Fruit fly (Drosophila melanogaster) whole organism, embryonic: ENCODE data around the gene CG9393.

Experiments used
- Atf3 ChIP-seq: fragments of 200-800 bp; sonication (Bioruptor generic); optimal IDR thresholded peaks from 3 replicates; lab custom pipeline; 2016; ENCODE audit warnings: missing biosample characterization, missing genetic modification characterization
- B-H1 ChIP-seq: fragments of 200-800 bp; sonication (Bioruptor generic); IDR thresholded peaks from 3 replicates; pipeline ENCODE4 v1.3.6; 2022; ENCODE audit warnings: missing biosample characterization, missing genetic modification characterization
- CG10274 ChIP-seq: fragments of 200-800 bp; sonication (Bioruptor generic); optimal IDR thresholded peaks from 3 replicates; lab custom pipeline; 2017; ENCODE audit warnings: missing biosample characterization, mild to moderate bottlenecking, missing genetic modification characterization
- CG10565 ChIP-seq: fragments of 200-800 bp; sonication (Bioruptor generic); optimal IDR thresholded peaks from 3 replicates; lab custom pipeline; 2016; ENCODE audit warnings: missing biosample characterization, mild to moderate bottlenecking, missing genetic modification characterization
- CG11398 ChIP-seq: fragments of 200-800 bp; sonication (Bioruptor generic); optimal IDR thresholded peaks from 2 replicates; lab custom pipeline; 2016; ENCODE audit warnings: missing biosample characterization, missing genetic modification characterization
- CG11560 ChIP-seq: fragments of 200-800 bp; sonication (Bioruptor generic); IDR thresholded peaks from 3 replicates; pipeline ENCODE4 v1.3.6; 2022; ENCODE audit warnings: missing biosample characterization, missing genetic modification characterization
- CG12744 ChIP-seq: fragments of 200-800 bp; sonication (Bioruptor generic); optimal IDR thresholded peaks from 2 replicates; lab custom pipeline; 2016; ENCODE audit warnings: missing biosample characterization, missing genetic modification characterization
- CG12769 ChIP-seq: fragments of 200-800 bp; sonication (Bioruptor generic); optimal IDR thresholded peaks from 2 replicates; lab custom pipeline; 2019; ENCODE audit warnings: missing biosample characterization, mild to moderate bottlenecking, missing genetic modification characterization, moderate library complexity
- CG13123 ChIP-seq: fragments of 200-800 bp; sonication (Bioruptor generic); optimal IDR thresholded peaks from 2 replicates; lab custom pipeline; 2016; ENCODE audit warnings: missing biosample characterization, missing genetic modification characterization
- CG13296 ChIP-seq: fragments of 200-800 bp; sonication (Bioruptor generic); optimal IDR thresholded peaks from 3 replicates; lab custom pipeline; 2018; ENCODE audit warnings: missing biosample characterization, mild to moderate bottlenecking, missing genetic modification characterization
- CG14014 ChIP-seq: fragments of 200-800 bp; sonication (Bioruptor generic); IDR thresholded peaks from 2 replicates; pipeline ENCODE4 v1.3.6; 2022; ENCODE audit warnings: missing biosample characterization, missing genetic modification characterization
- CG14050 ChIP-seq: fragments of 200-800 bp; sonication (Bioruptor generic); IDR thresholded peaks from 3 replicates; pipeline ENCODE4 v1.3.6; 2022; ENCODE audit warnings: missing biosample characterization, missing genetic modification characterization
- CG14441 ChIP-seq: fragments of 200-800 bp; sonication (Bioruptor generic); IDR thresholded peaks from 2 replicates; pipeline ENCODE4 v1.3.6; 2022; ENCODE audit warnings: missing biosample characterization, missing genetic modification characterization
- CG17361 ChIP-seq: fragments of 200-800 bp; sonication (Bioruptor generic); IDR thresholded peaks from 3 replicates; pipeline ENCODE4 v1.3.6; 2022; ENCODE audit warnings: missing biosample characterization, missing genetic modification characterization
- CG17385 ChIP-seq: fragments of 200-800 bp; sonication (Bioruptor generic); optimal IDR thresholded peaks from 3 replicates; lab custom pipeline; 2018; ENCODE audit warnings: missing biosample characterization, mild to moderate bottlenecking, missing genetic modification characterization
- CG18262 ChIP-seq: fragments of 200-800 bp; optimal IDR thresholded peaks from 3 replicates; lab custom pipeline; 2019; ENCODE audit warnings: missing biosample characterization, mild to moderate bottlenecking, missing genetic modification characterization, moderate library complexity
- CG2116 ChIP-seq: fragments of 200-800 bp; sonication (Bioruptor generic); optimal IDR thresholded peaks from 3 replicates; lab custom pipeline; 2018; ENCODE audit warnings: missing biosample characterization, mild to moderate bottlenecking, missing genetic modification characterization
- CG3163 ChIP-seq: fragments of 200-800 bp; sonication (Bioruptor generic); optimal IDR thresholded peaks from 3 replicates; lab custom pipeline; 2016; ENCODE audit warnings: missing biosample characterization, missing genetic modification characterization
- CG32772 ChIP-seq: fragments of 200-800 bp; sonication (Bioruptor generic); IDR thresholded peaks from 2 replicates; pipeline ENCODE4 v1.3.6; 2022; ENCODE audit warnings: missing biosample characterization, missing genetic modification characterization
- CG4820 ChIP-seq: fragments of 200-800 bp; sonication (Bioruptor generic); optimal IDR thresholded peaks from 3 replicates; lab custom pipeline; 2016; ENCODE audit warnings: missing biosample characterization, missing genetic modification characterization
- CG5180 ChIP-seq: fragments of 200-800 bp; sonication (Bioruptor generic); optimal IDR thresholded peaks from 3 replicates; lab custom pipeline; 2017; ENCODE audit warnings: missing biosample characterization, missing genetic modification characterization, mild to moderate bottlenecking, moderate library complexity, missing genetic modification reagents
- CG6175 ChIP-seq: fragments of 200-800 bp; sonication (Bioruptor generic); IDR thresholded peaks from 3 replicates; pipeline ENCODE4 v1.3.6; 2022; ENCODE audit warnings: missing biosample characterization, missing genetic modification characterization
- CG6254 ChIP-seq: fragments of 200-800 bp; sonication (Bioruptor generic); optimal IDR thresholded peaks from 3 replicates; lab custom pipeline; 2017; ENCODE audit warnings: mild to moderate bottlenecking, missing biosample characterization, missing genetic modification reagents, missing genetic modification characterization
- CG6683 ChIP-seq: fragments of 200-800 bp; sonication (Bioruptor generic); optimal IDR thresholded peaks from 2 replicates; lab custom pipeline; 2017; ENCODE audit warnings: missing biosample characterization, mild to moderate bottlenecking, missing genetic modification characterization, missing genetic modification reagents
- CG7928 ChIP-seq: fragments of 200-800 bp; sonication (Bioruptor generic); optimal IDR thresholded peaks from 2 replicates; lab custom pipeline; 2017; ENCODE audit warnings: missing biosample characterization, mild to moderate bottlenecking, missing genetic modification characterization
- D19B ChIP-seq: fragments of 200-800 bp; sonication (Bioruptor generic); optimal IDR thresholded peaks from 2 replicates; lab custom pipeline; 2017; ENCODE audit warnings: missing biosample characterization, mild to moderate bottlenecking, missing genetic modification characterization
- Dip2 ChIP-seq: fragments of 200-800 bp; sonication (Bioruptor generic); IDR thresholded peaks from 2 replicates; pipeline ENCODE4 v1.3.6; 2022; ENCODE audit warnings: missing biosample characterization, missing genetic modification characterization
- H15 ChIP-seq: fragments of 200-800 bp; sonication (Bioruptor generic); IDR thresholded peaks from 3 replicates; pipeline ENCODE4 v1.3.6; 2022; ENCODE audit warnings: missing biosample characterization, missing genetic modification characterization
- Hr3 ChIP-seq: fragments of 200-800 bp; sonication (Bioruptor generic); optimal IDR thresholded peaks from 3 replicates; lab custom pipeline; 2016; ENCODE audit warnings: missing biosample characterization, missing genetic modification characterization
- Kr ChIP-seq: fragments of 200-800 bp; sonication (Bioruptor generic); optimal IDR thresholded peaks from 2 replicates; lab custom pipeline; 2017; ENCODE audit warnings: missing biosample characterization, mild to moderate bottlenecking, missing genetic modification characterization
- Mrtf ChIP-seq: fragments of 200-800 bp; sonication (Bioruptor generic); IDR thresholded peaks from 3 replicates; pipeline ENCODE4 v1.3.6; 2022; ENCODE audit warnings: missing biosample characterization, missing genetic modification characterization
- Nf-YA ChIP-seq: fragments of 200-800 bp; sonication (Bioruptor generic); IDR thresholded peaks from 2 replicates; pipeline ENCODE4 v1.3.6; 2022; ENCODE audit warnings: missing biosample characterization, missing genetic modification characterization
- PHDP ChIP-seq: fragments of 200-800 bp; sonication (Bioruptor generic); optimal IDR thresholded peaks from 3 replicates; lab custom pipeline; 2018; ENCODE audit warnings: missing biosample characterization, mild to moderate bottlenecking, missing genetic modification characterization, moderate library complexity
- Side ChIP-seq: fragments of 200-800 bp; sonication (Bioruptor generic); optimal IDR thresholded peaks from 2 replicates; lab custom pipeline; 2016; ENCODE audit warnings: missing biosample characterization, missing genetic modification characterization
- Spps ChIP-seq: fragments of 200-800 bp; sonication (Bioruptor generic); optimal IDR thresholded peaks from 2 replicates; lab custom pipeline; 2018; ENCODE audit warnings: missing biosample characterization, mild to moderate bottlenecking, missing genetic modification characterization
- Taf1 ChIP-seq: fragments of 200-800 bp; sonication (Bioruptor generic); IDR thresholded peaks from 2 replicates; pipeline ENCODE4 v1.3.6; 2022; ENCODE audit warnings: missing biosample characterization, missing genetic modification characterization
- Xbp1 ChIP-seq: fragments of 200-800 bp; sonication (Bioruptor generic); optimal IDR thresholded peaks from 3 replicates; lab custom pipeline; 2016; ENCODE audit warnings: missing biosample characterization, mild to moderate bottlenecking, missing genetic modification characterization
- ato ChIP-seq: fragments of 200-800 bp; sonication (Bioruptor generic); IDR thresholded peaks from 2 replicates; pipeline ENCODE4 v1.3.6; 2022; ENCODE audit warnings: missing biosample characterization, missing genetic modification characterization; ENCODE audit not compliant: partially characterized antibody
- br ChIP-seq: fragments of >200 bp; optimal IDR thresholded peaks from 2 replicates; lab custom pipeline; 2017
- corto ChIP-seq: fragments of 200-800 bp; sonication (Bioruptor generic); optimal IDR thresholded peaks from 2 replicates; lab custom pipeline; 2016; ENCODE audit warnings: missing biosample characterization, mild to moderate bottlenecking, missing genetic modification characterization, moderate library complexity
- disco-r ChIP-seq: fragments of 200-800 bp; sonication (Bioruptor generic); optimal IDR thresholded peaks from 2 replicates; lab custom pipeline; 2016; ENCODE audit warnings: missing biosample characterization, missing genetic modification characterization
- dm ChIP-seq: fragments of 200-800 bp; sonication (Bioruptor generic); optimal IDR thresholded peaks from 3 replicates; lab custom pipeline; 2016; ENCODE audit warnings: missing biosample characterization, missing genetic modification characterization
- fd96Cb ChIP-seq: fragments of 200-800 bp; sonication (Bioruptor generic); optimal IDR thresholded peaks from 2 replicates; lab custom pipeline; 2018; ENCODE audit warnings: missing biosample characterization, mild to moderate bottlenecking, missing genetic modification characterization, moderate library complexity
- grau ChIP-seq: fragments of 200-800 bp; optimal IDR thresholded peaks from 3 replicates; lab custom pipeline; 2019; ENCODE audit warnings: missing biosample characterization, mild to moderate bottlenecking, missing genetic modification characterization, moderate library complexity
- h ChIP-seq: fragments of >200 bp; optimal IDR thresholded peaks from 2 replicates; lab custom pipeline; 2017
- lmd ChIP-seq: fragments of 200-800 bp; sonication (Bioruptor generic); IDR thresholded peaks from 2 replicates; pipeline ENCODE4 v1.3.6; 2022; ENCODE audit warnings: missing biosample characterization, missing genetic modification characterization
- pum ChIP-seq: fragments of 200-800 bp; sonication (Bioruptor generic); optimal IDR thresholded peaks from 2 replicates; lab custom pipeline; 2016; ENCODE audit warnings: missing biosample characterization, missing genetic modification characterization
- sima ChIP-seq: fragments of 200-800 bp; sonication (Bioruptor generic); optimal IDR thresholded peaks from 2 replicates; lab custom pipeline; 2016; ENCODE audit warnings: missing biosample characterization, missing genetic modification characterization
- slp2 ChIP-seq: fragments of 200-800 bp; sonication (Bioruptor generic); optimal IDR thresholded peaks from 2 replicates; lab custom pipeline; 2016; ENCODE audit warnings: missing biosample characterization, missing genetic modification characterization
- sob ChIP-seq: fragments of 200-800 bp; sonication (Bioruptor generic); IDR thresholded peaks from 2 replicates; pipeline ENCODE4 v1.3.6; 2022; ENCODE audit warnings: missing biosample characterization, missing genetic modification characterization
- tap ChIP-seq: fragments of 200-800 bp; optimal IDR thresholded peaks from 3 replicates; lab custom pipeline; 2019; ENCODE audit warnings: missing biosample characterization, mild to moderate bottlenecking, missing genetic modification characterization, moderate library complexity

CG9393 gene

dm6 chr3R:9577382-9578137 is 14.1 kb upstream of the CG9393 start, which contains the start of the genes Kap-alpha3 and Son (continued):
- TF ChIP-seq CG17361 (GFP tag; lab: Robert Waterston, UW) (peak; percentile 97), CG3163 (peak; percentile 81), CG4820 (peak; percentile 88), lmd (GFP tag; lab: Robert Waterston, UW) (peak; percentile 88), sob (GFP tag; lab: Robert Waterston, UW) (peak; percentile 93), CG6175 (peak; percentile 53; the same call in 2 of the 3 replicates), fd96Cb (peak; percentile 74), CG13123 (peak; percentile 100), CG6683 (peak; percentile 85), corto (GFP tag; lab: Kevin White, UChicago) (peak; percentile 29), Xbp1 (peak; percentile 93), Mrtf (GFP tag; lab: Robert Waterston, UW) (peak; percentile 75), dm (GFP tag; lab: Kevin White, UChicago) (peak; percentile 96), sima (peak; percentile 62), tap (tag; lab: Kevin White, UChicago) (peak; percentile 73), Spps (tag; lab: Kevin White, UChicago) (peak; percentile 82), CG13296 (GFP tag; lab: Kevin White, UChicago) (peak; percentile 97), slp2 (GFP tag; lab: Kevin White, UChicago) (peak; percentile 91), H15 (GFP tag; lab: Robert Waterston, UW) (peak; percentile 92), disco-r (peak; percentile 87), CG18262 (tag; lab: Kevin White, UChicago) (peak; percentile 84), h (no peak), CG17385 (GFP tag; lab: Kevin White, UChicago) (peak; percentile 93), Side (peak; percentile 92), D19B (GFP tag; lab: Kevin White, UChicago) (peak; percentile 81), pum (GFP tag; lab: Kevin White, UChicago) (peak; percentile 92), CG11398 (GFP tag; lab: Kevin White, UChicago) (peak; percentile 87), Atf3 (GFP tag; lab: Kevin White, UChicago) (peak; percentile 90), CG32772 (GFP tag; lab: Robert Waterston, UW) (peak; percentile 88), Taf1 (GFP tag; lab: Robert Waterston, UW) (peak; percentile 60; the same call in 1 of the 2 replicates), CG10565 (GFP tag; lab: Kevin White, UChicago) (peak; percentile 79), CG6254 (GFP tag; lab: Kevin White, UChicago) (peak; percentile 73), Hr3 (GFP tag; lab: Kevin White, UChicago) (peak; percentile 90), CG10274 (GFP tag; lab: Kevin White, UChicago) (peak; percentile 88), grau (tag; lab: Kevin White, UChicago) (peak; percentile 88), CG2116 (peak; percentile 99), CG12744 (GFP tag; lab: Kevin White, UChicago) (peak; percentile 91), CG11560 (tag; lab: Robert Waterston, UW) (peak; percentile 71; the same call in 2 of the 3 replicates), br (lab: Kevin White, UChicago) (no peak), Kr (GFP tag; lab: Kevin White, UChicago) (peak; percentile 23), CG12769 (tag; lab: Kevin White, UChicago) (peak; percentile 75), Dip2 (GFP tag; lab: Robert Waterston, UW) (no peak), CG14014 (GFP tag; lab: Robert Waterston, UW) (peak; percentile 86), B-H1 (peak; percentile 74), CG14441 (peak; percentile 87), CG14050 (GFP tag; lab: Robert Waterston, UW) (peak; percentile 74), CG5180 (GFP tag; lab: Kevin White, UChicago) (peak; percentile 80), CG7928 (GFP tag; lab: Kevin White, UChicago) (peak; percentile 72), ato (GFP tag; lab: Robert Waterston, UW) (no peak), Nf-YA (GFP tag; lab: Robert Waterston, UW) (peak; percentile 61; the same call in 1 of the 2 replicates), PHDP (peak; percentile 86)
